Fruit fly (Drosophila melanogaster) whole organism, embryonic: ENCODE data around the gene CG34136.

Experiments
- Asciz ChIP-seq: fragments of 200-800 bp; sonication (Bioruptor generic); optimal IDR thresholded peaks from 2 replicates; lab custom pipeline; 2017; ENCODE audit warnings: missing biosample characterization, mild to moderate bottlenecking, missing genetic modification characterization, missing genetic modification reagents
- CG12104 ChIP-seq: fragments of 200-800 bp; sonication (Bioruptor generic); optimal IDR thresholded peaks from 3 replicates; lab custom pipeline; 2016; ENCODE audit warnings: missing biosample characterization, missing genetic modification characterization
- CG12744 ChIP-seq: fragments of 200-800 bp; sonication (Bioruptor generic); optimal IDR thresholded peaks from 2 replicates; lab custom pipeline; 2016; ENCODE audit warnings: missing biosample characterization, missing genetic modification characterization
- CG13424 ChIP-seq: fragments of 200-800 bp; sonication (Bioruptor generic); optimal IDR thresholded peaks from 2 replicates; lab custom pipeline; 2019; ENCODE audit warnings: missing biosample characterization, mild to moderate bottlenecking, missing genetic modification characterization, moderate library complexity
- CG13775 ChIP-seq: fragments of 200-800 bp; sonication (Bioruptor generic); optimal IDR thresholded peaks from 3 replicates; lab custom pipeline; 2017; ENCODE audit warnings: missing biosample characterization, mild to moderate bottlenecking, missing genetic modification characterization
- CG1602 ChIP-seq: fragments of 200-800 bp; sonication (Bioruptor generic); optimal IDR thresholded peaks from 3 replicates; lab custom pipeline; 2016; ENCODE audit warnings: missing biosample characterization, missing genetic modification characterization
- CG1603 ChIP-seq: fragments of 200-800 bp; sonication (Bioruptor generic); optimal IDR thresholded peaks from 2 replicates; lab custom pipeline; 2019; ENCODE audit warnings: missing biosample characterization, mild to moderate bottlenecking, missing genetic modification characterization, moderate library complexity
- CG17361 ChIP-seq: fragments of 200-800 bp; sonication (Bioruptor generic); IDR thresholded peaks from 3 replicates; pipeline ENCODE4 v1.3.6; 2022; ENCODE audit warnings: missing biosample characterization, missing genetic modification characterization
- CG18262 ChIP-seq: fragments of 200-800 bp; optimal IDR thresholded peaks from 3 replicates; lab custom pipeline; 2019; ENCODE audit warnings: missing biosample characterization, mild to moderate bottlenecking, missing genetic modification characterization, moderate library complexity
- CG18764 ChIP-seq: fragments of 200-800 bp; sonication (Bioruptor generic); optimal IDR thresholded peaks from 3 replicates; lab custom pipeline; 2016; ENCODE audit warnings: missing biosample characterization, missing genetic modification characterization
- CG31441 ChIP-seq: fragments of 200-800 bp; sonication (Bioruptor generic); IDR thresholded peaks from 2 replicates; pipeline ENCODE4 v1.3.6; 2022; ENCODE audit warnings: missing biosample characterization, missing genetic modification characterization
- CG32772 ChIP-seq: fragments of 200-800 bp; sonication (Bioruptor generic); IDR thresholded peaks from 2 replicates; pipeline ENCODE4 v1.3.6; 2022; ENCODE audit warnings: missing biosample characterization, missing genetic modification characterization
- CG42726 ChIP-seq: fragments of 200-800 bp; sonication (Bioruptor generic); IDR thresholded peaks from 2 replicates; pipeline ENCODE4 v1.3.6; 2022; ENCODE audit warnings: missing biosample characterization, missing genetic modification characterization; ENCODE audit not compliant: partially characterized antibody
- CG4707 ChIP-seq: fragments of 200-800 bp; sonication (Bioruptor generic); optimal IDR thresholded peaks from 2 replicates; lab custom pipeline; 2018; ENCODE audit warnings: missing biosample characterization, mild to moderate bottlenecking, missing genetic modification characterization, moderate library complexity
- CG5180 ChIP-seq: fragments of 200-800 bp; sonication (Bioruptor generic); optimal IDR thresholded peaks from 3 replicates; lab custom pipeline; 2017; ENCODE audit warnings: missing biosample characterization, missing genetic modification characterization, mild to moderate bottlenecking, moderate library complexity, missing genetic modification reagents
- CG8924 ChIP-seq: fragments of 200-800 bp; optimal IDR thresholded peaks from 3 replicates; lab custom pipeline; 2019; ENCODE audit warnings: missing biosample characterization, mild to moderate bottlenecking, missing genetic modification characterization, moderate library complexity
- CG9727 ChIP-seq: fragments of 200-800 bp; sonication (Bioruptor generic); optimal IDR thresholded peaks from 3 replicates; lab custom pipeline; 2017; ENCODE audit warnings: missing biosample characterization, mild to moderate bottlenecking, missing genetic modification characterization
- CG9876 ChIP-seq: fragments of 200-800 bp; sonication (Bioruptor generic); optimal IDR thresholded peaks from 2 replicates; lab custom pipeline; 2016; ENCODE audit warnings: missing biosample characterization, missing genetic modification characterization
- Chrac-16 ChIP-seq: fragments of 200-800 bp; sonication (Bioruptor generic); optimal IDR thresholded peaks from 3 replicates; lab custom pipeline; 2016; ENCODE audit warnings: missing biosample characterization, missing genetic modification characterization
- CoRest ChIP-seq: fragments of 200-800 bp; sonication (Bioruptor generic); optimal IDR thresholded peaks from 3 replicates; lab custom pipeline; 2018; ENCODE audit warnings: missing biosample characterization, mild to moderate bottlenecking, missing genetic modification characterization, moderate library complexity
- Deaf1 ChIP-seq: fragments of 200-800 bp; optimal IDR thresholded peaks from 3 replicates; lab custom pipeline; 2019; ENCODE audit warnings: missing biosample characterization, mild to moderate bottlenecking, missing genetic modification characterization, moderate library complexity
- Hr39 ChIP-seq: fragments of >200 bp; optimal IDR thresholded peaks from 2 replicates; lab custom pipeline; 2017
- Hr78 ChIP-seq, 2 experiments: fragments of 200-800 bp in 1 of 2; fragments of >200 bp in 1 of 2; sonication (Bioruptor generic) in 1 of 2; optimal IDR thresholded peaks; 2 replicates each; lab custom pipeline; 2017 to 2019; ENCODE audit warnings: missing biosample characterization in 2 of 2, missing genetic modification characterization in 2 of 2, mild to moderate bottlenecking in 1 of 2, moderate library complexity in 1 of 2
- Myb ChIP-seq: fragments of 200-800 bp; sonication (Bioruptor generic); optimal IDR thresholded peaks from 2 replicates; lab custom pipeline; 2016; ENCODE audit warnings: missing biosample characterization, missing genetic modification characterization
- NC2β ChIP-seq: fragments of 200-800 bp; sonication (Bioruptor generic); optimal IDR thresholded peaks from 2 replicates; lab custom pipeline; 2016; ENCODE audit warnings: missing biosample characterization, missing genetic modification characterization
- PHDP ChIP-seq: fragments of 200-800 bp; sonication (Bioruptor generic); optimal IDR thresholded peaks from 3 replicates; lab custom pipeline; 2018; ENCODE audit warnings: missing biosample characterization, mild to moderate bottlenecking, missing genetic modification characterization, moderate library complexity
- Ptx1 ChIP-seq: fragments of 200-800 bp; sonication (Bioruptor generic); IDR thresholded peaks from 2 replicates; pipeline ENCODE4 v1.3.6; 2022; ENCODE audit warnings: missing biosample characterization, missing genetic modification characterization
- Six4 ChIP-seq: fragments of 200-800 bp; sonication (Bioruptor generic); optimal IDR thresholded peaks from 2 replicates; lab custom pipeline; 2016; ENCODE audit warnings: missing biosample characterization, missing genetic modification characterization
- Spps ChIP-seq: fragments of 200-800 bp; sonication (Bioruptor generic); optimal IDR thresholded peaks from 2 replicates; lab custom pipeline; 2018; ENCODE audit warnings: missing biosample characterization, mild to moderate bottlenecking, missing genetic modification characterization
- Ssrp ChIP-seq: fragments of 200-800 bp; sonication (Bioruptor generic); optimal IDR thresholded peaks from 2 replicates; lab custom pipeline; 2018; ENCODE audit warnings: missing biosample characterization, mild to moderate bottlenecking, missing genetic modification characterization, moderate library complexity
- Usf ChIP-seq: fragments of 200-800 bp; sonication (Bioruptor generic); optimal IDR thresholded peaks from 2 replicates; lab custom pipeline; 2017; ENCODE audit warnings: missing genotype, missing biosample characterization, missing genetic modification characterization
- Xbp1 ChIP-seq: fragments of 200-800 bp; sonication (Bioruptor generic); optimal IDR thresholded peaks from 3 replicates; lab custom pipeline; 2016; ENCODE audit warnings: missing biosample characterization, mild to moderate bottlenecking, missing genetic modification characterization
- bcd ChIP-seq: fragments of 200-800 bp; sonication (Bioruptor generic); optimal IDR thresholded peaks from 2 replicates; lab custom pipeline; 2017; ENCODE audit warnings: missing biosample characterization, mild to moderate bottlenecking, missing genetic modification characterization
- dpn ChIP-seq, 2 experiments: fragments of 200-800 bp; sonication (Bioruptor generic); optimal IDR thresholded peaks; 3 replicates each; lab custom pipeline; 2016; ENCODE audit warnings: missing biosample characterization in 2 of 2, missing genetic modification characterization in 2 of 2
- eyg ChIP-seq: fragments of 200-800 bp; sonication (Bioruptor generic); optimal IDR thresholded peaks from 3 replicates; lab custom pipeline; 2016; ENCODE audit warnings: missing biosample characterization, missing genetic modification characterization
- gem ChIP-seq: fragments of 200-800 bp; sonication (Bioruptor generic); optimal IDR thresholded peaks from 2 replicates; lab custom pipeline; 2019; ENCODE audit warnings: missing biosample characterization, mild to moderate bottlenecking, missing genetic modification characterization, moderate library complexity
- grau ChIP-seq: fragments of 200-800 bp; optimal IDR thresholded peaks from 3 replicates; lab custom pipeline; 2019; ENCODE audit warnings: missing biosample characterization, mild to moderate bottlenecking, missing genetic modification characterization, moderate library complexity
- jing ChIP-seq: fragments of 200-800 bp; sonication (Bioruptor generic); optimal IDR thresholded peaks from 2 replicates; lab custom pipeline; 2018; ENCODE audit warnings: missing biosample characterization, mild to moderate bottlenecking, missing genetic modification characterization
- lab ChIP-seq: fragments of 200-800 bp; sonication (Bioruptor generic); optimal IDR thresholded peaks from 3 replicates; lab custom pipeline; 2017; ENCODE audit warnings: missing biosample characterization, missing genetic modification characterization, mild to moderate bottlenecking, moderate library complexity, missing genetic modification reagents
- mld ChIP-seq: fragments of 200-800 bp; sonication (Bioruptor generic); IDR thresholded peaks from 3 replicates; pipeline ENCODE4 v1.3.6; 2022; ENCODE audit warnings: missing biosample characterization, missing genetic modification characterization; ENCODE audit not compliant: partially characterized antibody
- nom ChIP-seq: fragments of 200-800 bp; sonication (Bioruptor generic); optimal IDR thresholded peaks from 2 replicates; lab custom pipeline; 2017; ENCODE audit warnings: missing biosample characterization, missing genetic modification characterization, mild to moderate bottlenecking, moderate library complexity, missing genetic modification reagents
- phol ChIP-seq: fragments of 200-800 bp; sonication (Bioruptor generic); optimal IDR thresholded peaks from 3 replicates; lab custom pipeline; 2018; ENCODE audit warnings: missing biosample characterization, mild to moderate bottlenecking, missing genetic modification characterization, moderate library complexity
- row ChIP-seq: fragments of 200-800 bp; sonication (Bioruptor generic); IDR thresholded peaks from 3 replicates; pipeline ENCODE4 v1.3.6; 2022; ENCODE audit warnings: missing biosample characterization, missing genetic modification characterization
- sens ChIP-seq: fragments of 200-800 bp; sonication (Bioruptor generic); peaks from one replicate; lab custom pipeline; 2016; ENCODE audit warnings: missing biosample characterization, missing genetic modification characterization
- slbo ChIP-seq: fragments of 200-800 bp; sonication (Bioruptor generic); IDR thresholded peaks from 2 replicates; pipeline ENCODE4 v1.3.6; 2022; ENCODE audit warnings: missing biosample characterization, missing genetic modification characterization
- so ChIP-seq: fragments of 200-800 bp; sonication (Bioruptor generic); IDR thresholded peaks from 3 replicates; pipeline ENCODE4 v1.3.6; 2022; ENCODE audit warnings: missing biosample characterization, missing genetic modification characterization
- sob ChIP-seq: fragments of 200-800 bp; sonication (Bioruptor generic); IDR thresholded peaks from 2 replicates; pipeline ENCODE4 v1.3.6; 2022; ENCODE audit warnings: missing biosample characterization, missing genetic modification characterization
- stwl ChIP-seq: fragments of 200-800 bp; sonication (Bioruptor generic); optimal IDR thresholded peaks from 3 replicates; lab custom pipeline; 2018; ENCODE audit warnings: missing biosample characterization, mild to moderate bottlenecking, missing genetic modification characterization, moderate library complexity
- tgo ChIP-seq: fragments of 200-800 bp; sonication (Bioruptor generic); IDR thresholded peaks from 3 replicates; pipeline ENCODE4 v1.3.6; 2022; ENCODE audit warnings: missing biosample characterization, missing genetic modification characterization
- unpg ChIP-seq: fragments of 200-800 bp; sonication (Bioruptor generic); optimal IDR thresholded peaks from 3 replicates; lab custom pipeline; 2018; ENCODE audit warnings: missing biosample characterization, mild to moderate bottlenecking, missing genetic modification characterization, moderate library complexity

The CG34136 gene

DNA sequence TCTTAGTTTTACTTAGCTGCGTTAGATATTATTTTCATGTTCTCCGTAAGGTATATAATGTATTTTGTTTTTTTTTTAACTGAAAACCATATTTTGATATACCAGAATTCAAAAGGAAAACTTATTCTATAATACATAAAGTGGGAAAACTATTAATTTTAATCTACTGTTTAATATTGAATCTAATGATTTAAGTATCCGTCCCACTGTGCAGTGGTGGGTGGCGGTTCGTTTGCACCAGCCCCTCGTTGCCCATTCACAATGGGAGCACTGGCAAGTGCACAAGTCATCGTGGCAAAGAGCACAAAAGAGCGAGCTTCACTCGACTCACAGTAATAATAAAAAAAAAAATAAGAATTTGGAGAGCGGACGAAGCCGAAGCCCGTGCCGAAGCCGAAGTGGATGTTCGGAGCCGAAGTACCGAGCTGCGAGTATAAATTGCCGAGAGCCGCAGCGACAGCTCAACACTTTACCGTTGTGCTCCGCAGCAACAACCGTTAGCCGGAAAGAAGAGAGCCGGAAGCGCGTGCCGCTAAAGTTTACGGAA, at the start of gene CG34136 (continued):
- peak; percentile 38 for TF ChIP-seq CG9727 (GFP tag; lab: Kevin White, UChicago)
- 0 out of 3 replicates have a peak, but pooled peaks have one; percentile 26 for TF ChIP-seq so (GFP tag; lab: Robert Waterston, UW)
- no peak for TF ChIP-seq CG42726 (GFP tag; lab: Robert Waterston, UW)
- peak; percentile 56 for TF ChIP-seq Six4 (GFP tag; lab: Kevin White, UChicago)
- peak; percentile 70 for TF ChIP-seq gem
- peak; percentile 58 for TF ChIP-seq CoRest (tag; lab: Kevin White, UChicago)
- TF ChIP-seq CG18262 (tag; lab: Kevin White, UChicago): peak; percentile 55
- peak; percentile 14 for TF ChIP-seq CG12104 (GFP tag; lab: Kevin White, UChicago)
- peak; percentile 28 for TF ChIP-seq unpg (GFP tag; lab: Kevin White, UChicago)
- TF ChIP-seq CG8924 (tag; lab: Kevin White, UChicago): peak; percentile 13
- TF ChIP-seq eyg (GFP tag; lab: Kevin White, UChicago): no peak
- TF ChIP-seq tgo (GFP tag; lab: Robert Waterston, UW): peak; percentile 39; the same call in 1 of the 3 replicates
- peak; percentile 37 for TF ChIP-seq PHDP (tag; lab: Kevin White, UChicago)
- no peak for TF ChIP-seq CG12744
- TF ChIP-seq Ssrp: peak; percentile 44
- TF ChIP-seq CG1602 (GFP tag; lab: Kevin White, UChicago): peak; percentile 3
- TF ChIP-seq Xbp1 (GFP tag; lab: Kevin White, UChicago): peak; percentile 21
- peak; percentile 31 for TF ChIP-seq CG18764 (GFP tag; lab: Kevin White, UChicago)
- TF ChIP-seq bcd (GFP tag; lab: Kevin White, UChicago): peak; percentile 32
- peak; percentile 85 for TF ChIP-seq nom (GFP tag; lab: Kevin White, UChicago)
- TF ChIP-seq CG1603 (tag; lab: Kevin White, UChicago): no peak
- TF ChIP-seq Ptx1: 0 out of 2 replicates have a peak, but pooled peaks have one; percentile 37
- no peak for TF ChIP-seq CG9876 (GFP tag; lab: Kevin White, UChicago)
- TF ChIP-seq Spps (tag; lab: Kevin White, UChicago): no peak
- TF ChIP-seq Myb: no peak
- no peak for TF ChIP-seq Hr39 (lab: Kevin White, UChicago)
- peak; percentile 41 for TF ChIP-seq CG13424 (tag; lab: Kevin White, UChicago)
- TF ChIP-seq Deaf1 (tag; lab: Kevin White, UChicago): peak; percentile 99
- TF ChIP-seq slbo (GFP tag; lab: Robert Waterston, UW): peak; percentile 60
- TF ChIP-seq jing: no peak
- TF ChIP-seq CG4707: peak; percentile 73
- TF ChIP-seq Chrac-16 (GFP tag; lab: Kevin White, UChicago): no peak
- peak; percentile 46; the same call in 1 of the 2 replicates for TF ChIP-seq sob (GFP tag; lab: Robert Waterston, UW)
- TF ChIP-seq Hr78 (GFP tag; optimal IDR thresholded peaks at IDR 0.05; lab: Kevin White, UChicago): peak in 1 of 2 experiments; percentile 66
- peak in 1 of 2 experiments; percentile 41 for TF ChIP-seq dpn (GFP tag; optimal IDR thresholded peaks at IDR 0.05; lab: Kevin White, UChicago)
- TF ChIP-seq phol (tag; lab: Kevin White, UChicago): peak; percentile 57
- TF ChIP-seq stwl (tag; lab: Kevin White, UChicago): no peak
- TF ChIP-seq CG32772 (GFP tag; lab: Robert Waterston, UW): no peak
- peak; percentile 42 for TF ChIP-seq Asciz (GFP tag; lab: Kevin White, UChicago)
- TF ChIP-seq CG31441: peak; percentile 75
- TF ChIP-seq grau (tag; lab: Kevin White, UChicago): peak; percentile 36
- TF ChIP-seq mld (GFP tag; lab: Robert Waterston, UW): no peak
- TF ChIP-seq CG13775 (GFP tag; lab: Kevin White, UChicago): peak; percentile 29
- no peak for TF ChIP-seq CG5180 (GFP tag; lab: Kevin White, UChicago)
- TF ChIP-seq lab (GFP tag; lab: Kevin White, UChicago): peak; percentile 69
- peak; percentile 1 for TF ChIP-seq NC2β (GFP tag; lab: Kevin White, UChicago)
- TF ChIP-seq sens (GFP tag; lab: Kevin White, UChicago): peak; percentile 85
- TF ChIP-seq Usf: no peak
- TF ChIP-seq row (GFP tag; lab: Robert Waterston, UW): peak; percentile 60; the same call in 2 of the 3 replicates
- TF ChIP-seq CG17361 (GFP tag; lab: Robert Waterston, UW): peak; percentile 66; the same call in 2 of the 3 replicates
